Worm (Caenorhabditis elegans) whole organism, L4/young adult: ENCODE data around the gene dlg-1.

Experiments
- W03F9.2 ChIP-seq: fragments of 150-350 bp; optimal IDR thresholded peaks from 2 replicates; lab custom pipeline; 2014; ENCODE audit warnings: missing biosample characterization, missing genetic modification characterization
- dao-5 ChIP-seq: sonication (generic microtip); optimal IDR thresholded peaks from 2 replicates; lab custom pipeline; 2016; ENCODE audit warnings: missing genotype, missing genetic modification characterization, moderate library complexity, missing compliant biosample characterization
- him-1 ChIP-seq: sonication (generic microtip); optimal IDR thresholded peaks from 2 replicates; lab custom pipeline; 2016; ENCODE audit warnings: missing genotype, missing genetic modification reagents, missing genetic modification characterization, missing compliant biosample characterization

DNA sequence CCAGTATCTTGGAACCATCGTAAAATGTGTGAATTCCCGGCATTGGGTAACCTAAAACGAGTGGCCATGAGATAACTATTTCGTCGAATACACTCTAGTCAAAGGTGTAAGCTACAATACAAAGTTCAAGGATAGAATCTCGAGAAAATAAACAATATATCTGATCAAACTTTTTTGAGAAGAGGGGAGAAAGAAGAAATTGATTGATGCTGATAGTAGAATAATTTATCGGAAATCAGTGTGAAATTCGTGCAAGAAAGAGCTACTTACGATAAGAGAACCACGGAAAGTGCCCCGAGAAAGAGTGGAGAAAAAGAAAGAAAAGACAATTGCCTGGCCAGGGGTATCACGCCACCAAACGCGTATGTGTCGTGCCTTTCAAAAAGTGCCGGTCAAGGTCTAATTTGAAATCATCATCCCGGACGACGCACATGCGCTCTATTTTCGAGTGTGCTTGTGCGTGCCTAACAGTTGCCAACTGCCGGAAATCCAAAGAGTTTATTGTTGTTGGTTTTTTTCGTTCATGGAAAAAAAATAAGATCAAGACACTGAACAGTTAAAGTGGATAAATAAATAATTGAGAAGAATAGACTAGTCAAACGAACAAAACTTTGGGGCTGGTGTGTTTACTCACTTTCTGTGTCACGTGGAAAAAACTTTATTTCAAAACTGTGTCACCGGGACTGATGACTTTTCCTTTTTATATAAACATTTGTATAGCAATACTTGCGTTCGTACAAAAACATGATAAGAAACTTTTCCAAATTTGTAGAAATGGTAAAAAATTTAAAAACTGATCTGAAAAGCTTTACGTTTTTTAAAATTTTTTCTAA, 43.5 kb downstream of the dlg-1 start, which contains the start of gene mboa-3:
- TF ChIP-seq W03F9.2 (tag; lab: Kevin White, UChicago), result no peak
- TF ChIP-seq dao-5, result no peak
- no peak for TF ChIP-seq him-1 (tag; lab: Kevin White, UChicago)
